Fruit fly (Drosophila melanogaster) S2 (cell line): ENCODE results near the gene Sidpn.

Source experiments
- CG8478 ChIP-seq: fragments of >200 bp; optimal IDR thresholded peaks from 2 replicates; lab custom pipeline; 2018
- CTCF ChIP-seq, 2 experiments: fragments of >200 bp; optimal IDR thresholded peaks; 2 replicates each; lab custom pipeline; 2018

DNA sequence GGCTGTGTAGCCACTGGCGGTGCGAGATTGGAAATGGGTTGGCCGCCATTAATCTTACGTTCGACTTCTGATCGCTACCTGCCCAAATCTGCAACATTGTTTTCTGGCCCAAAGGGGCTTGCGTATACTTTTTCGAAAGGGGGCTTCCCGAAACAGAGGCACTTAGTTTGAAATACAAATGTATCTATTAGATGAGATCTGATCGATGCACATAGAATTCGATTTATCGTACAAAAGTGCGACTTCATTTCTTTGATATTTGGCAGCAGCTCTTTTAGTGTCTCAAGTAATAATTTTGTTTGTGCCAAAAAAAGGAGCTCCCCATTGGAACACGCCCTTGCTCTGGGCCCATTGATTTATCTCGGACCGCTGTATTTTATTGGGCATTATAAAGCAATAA is 44.2 kb downstream of the Sidpn start:
- no peak for TF ChIP-seq CG8478
- no peak for TF ChIP-seq CTCF (optimal IDR thresholded peaks at IDR 0.05; lab: Kevin White, UChicago)
